Worm (Caenorhabditis elegans) whole organism, L3 larva: ENCODE results near the gene mog-3.

Experiments
- ama-1 ChIP-seq: fragments of 150-350 bp; optimal IDR thresholded peaks from 2 replicates; lab custom pipeline; 2018
- daf-12 ChIP-seq: fragments of 150-350 bp; optimal IDR thresholded peaks from 2 replicates; lab custom pipeline; 2014; ENCODE audit warnings: missing biosample characterization, missing genetic modification reagents, missing genetic modification characterization
- lin-39 ChIP-seq: fragments of 150-350 bp; optimal IDR thresholded peaks from 2 replicates; lab custom pipeline; 2018; ENCODE audit warnings: missing biosample characterization, missing genetic modification reagents, missing genetic modification characterization
- mdl-1 ChIP-seq: fragments of 150-350 bp; optimal IDR thresholded peaks from 2 replicates; lab custom pipeline; 2014; ENCODE audit warnings: missing biosample characterization, missing genetic modification characterization
- nfya-1 ChIP-seq: sonication (generic microtip); optimal IDR thresholded peaks from 2 replicates; lab custom pipeline; 2017; ENCODE audit warnings: missing genetic modification characterization, mild to moderate bottlenecking, missing compliant biosample characterization, antibody characterized with exemption, moderate library complexity; ENCODE audit not compliant: insufficient read depth
- nhr-12 ChIP-seq: fragments of 150-350 bp; optimal IDR thresholded peaks from 2 replicates; lab custom pipeline; 2014; ENCODE audit warnings: missing biosample characterization, missing genetic modification characterization
- unc-39 ChIP-seq: sonication (generic microtip); optimal IDR thresholded peaks from 4 replicates; lab custom pipeline; 2017; ENCODE audit warnings: missing biosample characterization, missing genetic modification characterization

DNA sequence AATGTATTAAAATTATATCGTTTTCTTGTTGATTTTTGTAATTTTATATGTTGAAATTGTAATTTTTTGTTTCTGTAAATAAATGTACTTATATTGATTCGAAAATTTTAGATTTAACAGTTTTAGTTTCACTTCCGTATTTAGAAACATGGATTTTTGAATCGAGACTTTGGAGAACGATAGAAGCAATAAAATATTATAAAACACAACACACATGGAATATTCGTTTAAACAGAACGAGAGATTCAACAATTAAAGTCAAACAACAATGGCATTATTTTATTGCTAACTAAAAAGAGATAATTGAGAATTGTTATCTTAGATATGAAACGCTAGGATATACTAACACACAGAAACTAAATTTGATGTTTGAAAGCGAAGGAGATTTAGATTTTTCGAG is 39.9 kb upstream of the mog-3 start:
- TF ChIP-seq nhr-12 (no peak), nfya-1 (tag; lab: Kevin White, UChicago) (no peak), lin-39 (tag; lab: Kevin White, UChicago) (no peak), daf-12 (tag; lab: Kevin White, UChicago) (no peak), mdl-1 (no peak), unc-39 (tag; lab: Kevin White, UChicago) (no peak), ama-1 (no peak)
